Worm (Caenorhabditis elegans) whole organism, L4 larva: ENCODE measurements around the gene C27D6.15.

Experiments
- F37D6.2 ChIP-seq: sonication (generic microtip); optimal IDR thresholded peaks from 2 replicates; lab custom pipeline; 2016; ENCODE audit warnings: mild to moderate bottlenecking, missing genetic modification characterization, missing compliant biosample characterization
- F44E2.7 ChIP-seq: fragments of 200-800 bp; sonication (Bioruptor generic); IDR thresholded peaks from 2 replicates; pipeline ENCODE4 v2.1.2; 2022; ENCODE audit warnings: missing genetic modification characterization, missing compliant biosample characterization
- R02D3.7 ChIP-seq: fragments of 150-350 bp; sonication (generic microtip); optimal IDR thresholded peaks from 3 replicates; lab custom pipeline; 2014; ENCODE audit warnings: missing biosample characterization, missing genetic modification characterization
- T20F7.1 ChIP-seq: fragments of 200-800 bp; sonication (Bioruptor generic); optimal IDR thresholded peaks from 2 replicates; lab custom pipeline; 2018; ENCODE audit warnings: mild to moderate bottlenecking, missing genetic modification characterization, missing compliant biosample characterization
- Y105C5A.15 ChIP-seq: fragments of 200-800 bp; sonication (Bioruptor generic); IDR thresholded peaks from 2 replicates; pipeline ENCODE4 v1.3.6; 2022; ENCODE audit warnings: missing genetic modification characterization, missing compliant biosample characterization
- ZK337.2 ChIP-seq: fragments of 200-800 bp; sonication (Bioruptor generic); IDR thresholded peaks from 2 replicates; pipeline ENCODE4 v1.3.6; 2022; ENCODE audit warnings: missing genetic modification reagents, missing genetic modification characterization, missing compliant biosample characterization
- aha-1 ChIP-seq: fragments of 150-350 bp; peaks from one replicate; lab custom pipeline; 2014; ENCODE audit warnings: missing biosample characterization, missing genetic modification characterization
- aly-2 ChIP-seq: sonication (generic microtip); optimal IDR thresholded peaks from 2 replicates; lab custom pipeline; 2018; ENCODE audit warnings: missing biosample characterization, missing genetic modification characterization
- arid-1 ChIP-seq: fragments of 200-800 bp; sonication (Bioruptor generic); conservative IDR thresholded peaks from 2 replicates; pipeline ENCODE4 v1.3.6; 2022; ENCODE audit warnings: missing genetic modification reagents, missing genetic modification characterization, missing compliant biosample characterization
- ceh-28 ChIP-seq: fragments of 150-350 bp; optimal IDR thresholded peaks from 2 replicates; lab custom pipeline; 2014; ENCODE audit warnings: missing biosample characterization, missing genetic modification reagents, missing genetic modification characterization
- ceh-32 ChIP-seq: sonication (generic microtip); optimal IDR thresholded peaks from 2 replicates; lab custom pipeline; 2016; ENCODE audit warnings: mild to moderate bottlenecking, missing genetic modification characterization, missing compliant biosample characterization; ENCODE audit not compliant: poor library complexity
- ceh-82 ChIP-seq: sonication (generic microtip); optimal IDR thresholded peaks from 2 replicates; lab custom pipeline; 2017; ENCODE audit warnings: missing biosample characterization, missing genetic modification characterization
- daf-12 ChIP-seq: fragments of 150-350 bp; optimal IDR thresholded peaks from 2 replicates; lab custom pipeline; 2014; ENCODE audit warnings: missing biosample characterization, missing genetic modification reagents, missing genetic modification characterization
- daf-19 ChIP-seq: fragments of 200-800 bp; sonication (Bioruptor generic); conservative IDR thresholded peaks from 2 replicates; pipeline ENCODE4 v1.3.6; 2022; ENCODE audit warnings: missing genetic modification characterization, missing compliant biosample characterization
- daf-8 ChIP-seq: fragments of 200-800 bp; sonication (Bioruptor generic); IDR thresholded peaks from 2 replicates; pipeline ENCODE4 v1.3.6; 2022; ENCODE audit warnings: missing genetic modification characterization, missing compliant biosample characterization
- duxl-1 ChIP-seq: sonication (generic microtip); optimal IDR thresholded peaks from 2 replicates; lab custom pipeline; 2016; ENCODE audit warnings: mild to moderate bottlenecking, missing genetic modification characterization, moderate library complexity, missing compliant biosample characterization; ENCODE audit not compliant: poor library complexity
- fos-1 ChIP-seq: fragments of 150-350 bp; optimal IDR thresholded peaks from 2 replicates; lab custom pipeline; 2014; ENCODE audit warnings: missing biosample characterization, missing genetic modification characterization
- lin-13 ChIP-seq: fragments of 150-350 bp; optimal IDR thresholded peaks from 2 replicates; lab custom pipeline; 2014; ENCODE audit warnings: missing biosample characterization, missing genetic modification reagents, missing genetic modification characterization
- lin-39 ChIP-seq: fragments of 150-350 bp; optimal IDR thresholded peaks from 2 replicates; lab custom pipeline; 2014; ENCODE audit warnings: missing biosample characterization, missing genetic modification reagents, missing genetic modification characterization
- lir-3 ChIP-seq: sonication (generic microtip); optimal IDR thresholded peaks from 2 replicates; lab custom pipeline; 2016; ENCODE audit warnings: mild to moderate bottlenecking, missing genetic modification characterization, missing compliant biosample characterization
- mes-2 ChIP-seq: sonication (generic microtip); optimal IDR thresholded peaks from 2 replicates; lab custom pipeline; 2016; ENCODE audit warnings: missing genotype, mild to moderate bottlenecking, missing genetic modification characterization, missing compliant biosample characterization; ENCODE audit not compliant: poor library complexity, severe bottlenecking
- mxl-3 ChIP-seq: fragments of 200-800 bp; sonication (Bioruptor generic); optimal IDR thresholded peaks from 2 replicates; lab custom pipeline; 2018; ENCODE audit warnings: mild to moderate bottlenecking, missing genetic modification characterization, missing compliant biosample characterization
- nhr-237 ChIP-seq: sonication (generic microtip); optimal IDR thresholded peaks from 2 replicates; lab custom pipeline; 2017; ENCODE audit warnings: missing biosample characterization, missing genetic modification characterization
- nhr-25 ChIP-seq: sonication (generic microtip); optimal IDR thresholded peaks from 2 replicates; lab custom pipeline; 2017; ENCODE audit warnings: missing genetic modification characterization, mild to moderate bottlenecking, missing compliant biosample characterization, antibody characterized with exemption, moderate library complexity, borderline replicate concordance; ENCODE audit not compliant: insufficient read depth
- nhr-28 ChIP-seq: fragments of 150-350 bp; optimal IDR thresholded peaks from 2 replicates; lab custom pipeline; 2014; ENCODE audit warnings: missing biosample characterization, missing genetic modification characterization
- pqm-1 ChIP-seq: sonication (generic microtip); optimal IDR thresholded peaks from 2 replicates; lab custom pipeline; 2017; ENCODE audit warnings: missing biosample characterization, missing genetic modification characterization
- sdz-12 ChIP-seq: fragments of 200-800 bp; sonication (Bioruptor generic); optimal IDR thresholded peaks from 2 replicates; lab custom pipeline; 2018; ENCODE audit warnings: mild to moderate bottlenecking, missing genetic modification characterization, missing compliant biosample characterization
- set-16 ChIP-seq: fragments of 200-800 bp; sonication (Bioruptor generic); IDR thresholded peaks from 2 replicates; pipeline ENCODE4 v1.3.6; 2022; ENCODE audit warnings: missing genetic modification reagents, missing genetic modification characterization, missing compliant biosample characterization
- snpc-1.2 ChIP-seq: fragments of 200-800 bp; sonication (Bioruptor generic); IDR thresholded peaks from 2 replicates; pipeline ENCODE4 v1.3.6; 2022; ENCODE audit warnings: missing genetic modification reagents, missing genetic modification characterization, missing compliant biosample characterization
- spr-3 ChIP-seq: fragments of 200-800 bp; sonication (Bioruptor generic); optimal IDR thresholded peaks from 2 replicates; lab custom pipeline; 2018; ENCODE audit warnings: mild to moderate bottlenecking, missing genetic modification characterization, missing compliant biosample characterization
- unc-62 ChIP-seq, 3 experiments: fragments of 150-350 bp in 1 of 3; sonication (generic microtip); optimal IDR thresholded peaks in 2 of 3; peaks in 1 of 3; 1 replicate in 1 of 3; 2 replicates in 2 of 3; lab custom pipeline; 2014 to 2017; ENCODE audit warnings: missing biosample characterization in 3 of 3, missing genetic modification characterization in 3 of 3, missing genetic modification reagents in 3 of 3, missing genotype in 1 of 3
- zag-1 ChIP-seq: fragments of 150-350 bp; optimal IDR thresholded peaks from 2 replicates; lab custom pipeline; 2014; ENCODE audit warnings: missing biosample characterization, missing genetic modification characterization
- zip-2 ChIP-seq: fragments of 150-350 bp; optimal IDR thresholded peaks from 2 replicates; lab custom pipeline; 2014; ENCODE audit warnings: missing biosample characterization, missing genetic modification characterization

Gene C27D6.15

ce11 chrII:5209122-5209521 is 37.4 kb downstream of the C27D6.15 start:
- TF ChIP-seq unc-62 (GFP tag; optimal IDR thresholded peaks at IDR 0.05 in 1 of 2; lab: Kevin White, UChicago) (peak in 1 of 2 experiments; percentile 86), unc-62 (tag; optimal IDR thresholded peaks at IDR 0.05; lab: Kevin White, UChicago) (no peak), aly-2 (no peak), F37D6.2 (no peak), nhr-237 (tag; lab: Kevin White, UChicago) (no peak), daf-19 (GFP tag; lab: Robert Waterston, UW) (no peak), R02D3.7 (tag; lab: Kevin White, UChicago) (no peak), set-16 (GFP tag; lab: Robert Waterston, UW) (no peak)

ce11 chrII:5210830-5211229 is 39.1 kb downstream of the C27D6.15 start, which contains the start of gene C34F11.8:
Gene C34F11.8 (minus strand): TSS chrII:5210964.
- TF ChIP-seq arid-1 (GFP tag; lab: Robert Waterston, UW) (no peak), mes-2 (tag; lab: Kevin White, UChicago) (no peak), aha-1 (tag; lab: Kevin White, UChicago) (peak; percentile 27), ceh-32 (tag; lab: Kevin White, UChicago) (no peak), lin-39 (tag; lab: Kevin White, UChicago) (no peak), spr-3 (GFP tag; lab: Kevin White, UChicago) (no peak), nhr-25 (tag; lab: Kevin White, UChicago) (no peak), lir-3 (tag; lab: Kevin White, UChicago) (no peak), T20F7.1 (no peak), sdz-12 (GFP tag; lab: Kevin White, UChicago) (no peak), nhr-28 (tag; lab: Kevin White, UChicago) (peak; percentile 64), unc-62 (GFP tag; optimal IDR thresholded peaks at IDR 0.05 in 1 of 2; lab: Kevin White, UChicago) (peak in 1 of 2 experiments; percentile 95), unc-62 (tag; optimal IDR thresholded peaks at IDR 0.05; lab: Kevin White, UChicago) (no peak), F44E2.7 (no peak)

- TF ChIP-seq aly-2 (no peak), aha-1 (tag; lab: Kevin White, UChicago) (peak; percentile 90), ZK337.2 (GFP tag; lab: Robert Waterston, UW) (no peak), set-16 (GFP tag; lab: Robert Waterston, UW) (no peak), duxl-1 (no peak)
Measured at ce11 chrII:5211970-5212369, 40.3 kb downstream of the C27D6.15 start, which contains the start of gene C34F11.2. Gene C34F11.2 (plus strand): TSS chrII:5212270.

- TF ChIP-seq zag-1 (tag; lab: Kevin White, UChicago): no peak
- no peak for TF ChIP-seq aha-1 (tag; lab: Kevin White, UChicago)
- TF ChIP-seq F44E2.7: no peak
- TF ChIP-seq pqm-1: no peak
- TF ChIP-seq zip-2 (tag; lab: Kevin White, UChicago): no peak
- no peak for TF ChIP-seq lin-13
- no peak for TF ChIP-seq ceh-82 (tag; lab: Kevin White, UChicago)
- TF ChIP-seq Y105C5A.15 (GFP tag; lab: Robert Waterston, UW): no peak
- no peak for TF ChIP-seq aly-2
- no peak for TF ChIP-seq fos-1 (tag; lab: Kevin White, UChicago)
- TF ChIP-seq daf-8 (GFP tag; lab: Robert Waterston, UW): no peak
- TF ChIP-seq snpc-1.2 (GFP tag; lab: Robert Waterston, UW): no peak
- TF ChIP-seq daf-12: no peak
- no peak for TF ChIP-seq ceh-28 (tag; lab: Kevin White, UChicago)
- no peak for TF ChIP-seq set-16 (GFP tag; lab: Robert Waterston, UW)
Measured at ce11 chrII:5212675-5213074, 41.0 kb downstream of the C27D6.15 start, which contains the start of gene C34F11.1. Gene C34F11.1 (plus strand): TSS chrII:5212975.

- TF ChIP-seq aha-1 (tag; lab: Kevin White, UChicago) (peak; percentile 39), mxl-3 (no peak)
Measured at ce11 chrII:5218349-5218748, 46.6 kb downstream of the C27D6.15 start.
